Fruit fly (Drosophila melanogaster): Measurements from ENCODE around the gene eIF2beta.

DNA sequence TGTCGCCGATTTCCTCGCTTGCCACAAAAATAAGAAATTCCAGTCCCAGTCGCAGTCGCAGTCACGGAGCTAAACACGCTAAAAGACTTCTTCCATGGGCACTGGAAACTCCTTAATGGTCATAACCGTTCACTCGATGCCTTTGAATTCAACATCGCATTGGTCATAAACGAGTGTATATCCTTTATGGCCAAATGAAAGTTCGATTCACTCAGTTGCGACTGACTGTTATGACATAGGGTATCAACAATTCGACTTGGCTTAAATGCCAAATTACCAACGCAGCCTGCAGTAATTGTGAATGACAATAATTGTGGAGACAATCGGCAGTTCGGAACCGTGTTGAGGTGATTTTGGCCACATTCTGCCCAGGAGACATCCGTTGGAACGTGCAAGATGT is 32.7 kb upstream of the eIF2beta start:
- TF ChIP-seq CG8159 (tag; optimal IDR thresholded peaks at IDR 0.05): no peak
- TF ChIP-seq fd96Ca (GFP tag; IDR thresholded peaks at IDR 0.05): no peak
- TF ChIP-seq rn (GFP tag; IDR thresholded peaks at IDR 0.05): no peak
- TF ChIP-seq CG12605 (GFP tag; IDR thresholded peaks at IDR 0.05): no peak
- no peak for TF ChIP-seq EcR (GFP tag; optimal IDR thresholded peaks at IDR 0.05)
- no peak for TF ChIP-seq CG17806 (tag; optimal IDR thresholded peaks at IDR 0.05)
- TF ChIP-seq D1 (tag; optimal IDR thresholded peaks at IDR 0.05): no peak
- no peak for TF ChIP-seq CG4496 (GFP tag; IDR thresholded peaks at IDR 0.05)
- TF ChIP-seq CG32121 (GFP tag; IDR thresholded peaks at IDR 0.05): no peak
- TF ChIP-seq gl (tag; optimal IDR thresholded peaks at IDR 0.05): no peak
- no peak for TF ChIP-seq Ets98B (GFP tag; IDR thresholded peaks at IDR 0.05)
- TF ChIP-seq CG9948 (tag; optimal IDR thresholded peaks at IDR 0.05): no peak
- TF ChIP-seq CG15710 (tag; optimal IDR thresholded peaks at IDR 0.05): no peak
- TF ChIP-seq Pif1B (GFP tag; optimal IDR thresholded peaks at IDR 0.05): no peak
